Fruit fly (Drosophila melanogaster) S2 (cell line): ENCODE results near the gene CG12239.

Experiments
- CG8478 ChIP-seq: fragments of >200 bp; optimal IDR thresholded peaks from 2 replicates; lab custom pipeline; 2018
- CTCF ChIP-seq, 2 experiments: fragments of >200 bp; optimal IDR thresholded peaks; 2 replicates each; lab custom pipeline; 2018

The CG12239 gene

DNA sequence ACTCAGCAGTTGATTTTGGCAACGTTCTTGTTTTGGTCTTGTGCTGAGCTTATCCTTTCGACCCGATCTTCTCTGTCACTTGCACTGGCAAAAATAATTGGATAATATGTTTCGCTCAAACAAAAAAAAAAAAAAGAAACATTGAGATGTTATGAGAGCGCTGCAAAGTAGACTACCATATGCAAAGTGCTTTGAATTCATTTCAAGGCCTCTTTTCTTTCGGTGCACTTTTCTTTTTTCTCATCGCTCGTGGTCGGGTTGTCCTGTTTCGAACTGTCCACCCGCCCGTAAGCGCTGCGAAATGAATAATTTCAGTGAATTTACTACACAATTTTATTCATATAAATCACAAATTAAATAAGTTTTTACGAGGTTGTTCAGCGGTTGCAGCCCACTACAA is 28.0 kb downstream of the CG12239 start:
- no peak for TF ChIP-seq CTCF (optimal IDR thresholded peaks at IDR 0.05; lab: Kevin White, UChicago)
- no peak for TF ChIP-seq CG8478

DNA sequence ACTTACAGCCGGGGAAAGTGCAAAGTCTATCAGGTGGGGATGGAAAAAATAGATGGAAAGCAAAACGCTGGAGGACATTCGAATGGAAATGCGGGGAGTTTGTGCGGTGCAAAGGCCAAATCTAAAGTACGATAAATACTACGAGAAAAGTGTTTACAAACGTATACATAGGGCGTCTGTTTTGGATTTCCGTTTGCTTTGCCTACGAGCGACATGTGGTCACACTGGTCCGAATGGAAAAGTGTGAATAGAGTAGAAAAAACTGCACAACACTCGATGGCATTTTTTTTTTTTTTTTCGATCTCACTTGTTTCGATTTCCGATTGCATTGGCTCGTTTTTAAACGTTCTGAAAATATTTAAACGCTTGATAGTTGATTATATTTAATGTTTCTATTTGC is 47.8 kb downstream of the CG12239 start:
- TF ChIP-seq CTCF (optimal IDR thresholded peaks at IDR 0.05; lab: Kevin White, UChicago) = no peak
